Worm (Caenorhabditis elegans) whole organism, young adult: ENCODE results near the gene R10F2.5.

Experiments used
- B0336.3 ChIP-seq: fragments of 200-800 bp; sonication (Bioruptor generic); IDR thresholded peaks from 2 replicates; pipeline ENCODE4 v1.3.6; 2022; ENCODE audit warnings: missing genetic modification characterization, missing compliant biosample characterization
- D2030.7 ChIP-seq: fragments of 200-800 bp; sonication (Bioruptor generic); IDR thresholded peaks from 2 replicates; pipeline ENCODE4 v1.3.6; 2022; ENCODE audit warnings: missing genetic modification reagents, missing genetic modification characterization, missing compliant biosample characterization
- F22D6.2 ChIP-seq: sonication (generic microtip); optimal IDR thresholded peaks from 2 replicates; lab custom pipeline; 2016; ENCODE audit warnings: mild to moderate bottlenecking, missing genetic modification characterization, missing compliant biosample characterization
- F23B12.7 ChIP-seq: sonication (generic microtip); optimal IDR thresholded peaks from 2 replicates; lab custom pipeline; 2017; ENCODE audit warnings: missing genetic modification characterization, mild to moderate bottlenecking, missing compliant biosample characterization, antibody characterized with exemption, moderate library complexity; ENCODE audit not compliant: insufficient read depth
- F39B2.1 ChIP-seq: fragments of 200-800 bp; sonication (Bioruptor generic); IDR thresholded peaks from 2 replicates; pipeline ENCODE4 v1.3.6; 2022; ENCODE audit warnings: missing genetic modification reagents, missing genetic modification characterization, missing compliant biosample characterization
- F52B5.7 ChIP-seq: sonication (generic microtip); optimal IDR thresholded peaks from 2 replicates; lab custom pipeline; 2016; ENCODE audit warnings: mild to moderate bottlenecking, missing genetic modification characterization, missing compliant biosample characterization
- K12H6.12 ChIP-seq: fragments of 200-800 bp; sonication (Bioruptor generic); optimal IDR thresholded peaks from 2 replicates; lab custom pipeline; 2018; ENCODE audit warnings: mild to moderate bottlenecking, missing genetic modification characterization, missing compliant biosample characterization
- T07F8.4 ChIP-seq: sonication (generic microtip); optimal IDR thresholded peaks from 2 replicates; lab custom pipeline; 2016; ENCODE audit warnings: mild to moderate bottlenecking, missing genetic modification characterization, moderate library complexity, missing compliant biosample characterization
- Y53F4B.3 ChIP-seq: fragments of 200-800 bp; sonication (Bioruptor generic); IDR thresholded peaks from 2 replicates; pipeline ENCODE4 v1.3.6; 2022; ENCODE audit warnings: missing genetic modification reagents, missing genetic modification characterization, missing compliant biosample characterization
- Y53G8AR.9 ChIP-seq: fragments of 200-800 bp; sonication (Bioruptor generic); conservative IDR thresholded peaks from 2 replicates; pipeline ENCODE4 v1.3.6; 2022; ENCODE audit warnings: missing genetic modification reagents, missing genetic modification characterization, missing compliant biosample characterization
- Y79H2A.3 ChIP-seq: fragments of 200-800 bp; sonication (Bioruptor generic); conservative IDR thresholded peaks from 2 replicates; pipeline ENCODE4 v1.3.6; 2022; ENCODE audit warnings: missing genetic modification reagents, missing genetic modification characterization, missing compliant biosample characterization
- attf-6 ChIP-seq: fragments of 200-800 bp; sonication (Bioruptor generic); IDR thresholded peaks from 2 replicates; pipeline ENCODE4 v1.3.6; 2022; ENCODE audit warnings: missing genetic modification reagents, missing genetic modification characterization, missing compliant biosample characterization
- cebp-1 ChIP-seq, 2 experiments: fragments of 200-800 bp in 1 of 2; sonication (Bioruptor generic) in 1 of 2; sonication (generic microtip) in 1 of 2; IDR thresholded peaks in 1 of 2; optimal IDR thresholded peaks in 1 of 2; 2 replicates each; pipeline versions ENCODE4 v1.3.6 to Lab custom; 2017 to 2022; ENCODE audit warnings: missing compliant biosample characterization in 2 of 2, missing genetic modification characterization in 2 of 2, mild to moderate bottlenecking in 1 of 2, missing genetic modification reagents in 1 of 2, moderate library complexity in 1 of 2
- cebp-2 ChIP-seq: fragments of 200-800 bp; sonication (Bioruptor generic); IDR thresholded peaks from 2 replicates; pipeline ENCODE4 v1.3.6; 2022; ENCODE audit warnings: missing genetic modification characterization, missing compliant biosample characterization
- ceh-100 ChIP-seq: fragments of 200-800 bp; sonication (Bioruptor generic); IDR thresholded peaks from 2 replicates; pipeline ENCODE4 v1.3.6; 2022; ENCODE audit warnings: missing genetic modification reagents, missing genetic modification characterization, missing compliant biosample characterization
- ceh-40 ChIP-seq: fragments of 200-800 bp; sonication (Bioruptor generic); IDR thresholded peaks from 2 replicates; pipeline ENCODE4 v1.3.6; 2022; ENCODE audit warnings: missing genetic modification characterization, missing compliant biosample characterization
- ceh-58 ChIP-seq: fragments of 200-800 bp; sonication (Bioruptor generic); IDR thresholded peaks from 2 replicates; pipeline ENCODE4 v1.3.6; 2022; ENCODE audit warnings: missing genetic modification characterization, missing compliant biosample characterization
- die-1 ChIP-seq: sonication (generic microtip); optimal IDR thresholded peaks from 2 replicates; lab custom pipeline; 2016; ENCODE audit warnings: missing genotype, mild to moderate bottlenecking, missing genetic modification characterization, missing compliant biosample characterization
- dox-1 ChIP-seq: fragments of 200-800 bp; sonication (Bioruptor generic); IDR thresholded peaks from 2 replicates; pipeline ENCODE4 v1.3.6; 2022; ENCODE audit warnings: missing genetic modification reagents, missing genetic modification characterization, missing compliant biosample characterization
- dpl-1 ChIP-seq: fragments of 150-350 bp; optimal IDR thresholded peaks from 2 replicates; lab custom pipeline; 2014; ENCODE audit warnings: missing biosample characterization, missing genetic modification reagents, missing genetic modification characterization
- efl-1 ChIP-seq: fragments of 150-350 bp; optimal IDR thresholded peaks from 2 replicates; lab custom pipeline; 2014; ENCODE audit warnings: missing biosample characterization, missing genetic modification reagents, missing genetic modification characterization
- egl-18 ChIP-seq: fragments of 200-800 bp; sonication (Bioruptor generic); IDR thresholded peaks from 2 replicates; pipeline ENCODE4 v1.3.6; 2022; ENCODE audit warnings: missing genetic modification reagents, missing genetic modification characterization, missing compliant biosample characterization
- egrh-3 ChIP-seq: fragments of 200-800 bp; sonication (Bioruptor generic); IDR thresholded peaks from 2 replicates; pipeline ENCODE4 v1.3.6; 2022; ENCODE audit warnings: missing genetic modification reagents, missing genetic modification characterization, missing compliant biosample characterization
- ets-4 ChIP-seq: fragments of 200-800 bp; sonication (Bioruptor generic); optimal IDR thresholded peaks from 2 replicates; lab custom pipeline; 2018; ENCODE audit warnings: mild to moderate bottlenecking, missing genetic modification characterization, missing compliant biosample characterization
- hlh-26 ChIP-seq: fragments of 200-800 bp; sonication (Bioruptor generic); conservative IDR thresholded peaks from 2 replicates; pipeline ENCODE4 v1.3.6; 2022; ENCODE audit warnings: missing genetic modification reagents, missing genetic modification characterization, missing compliant biosample characterization
- let-526 ChIP-seq: fragments of 200-800 bp; sonication (Bioruptor generic); IDR thresholded peaks from 2 replicates; pipeline ENCODE4 v1.3.6; 2022; ENCODE audit warnings: missing genetic modification reagents, missing genetic modification characterization, missing compliant biosample characterization
- lin-26 ChIP-seq: fragments of 200-800 bp; sonication (Bioruptor generic); IDR thresholded peaks from 2 replicates; pipeline ENCODE4 v1.3.6; 2022; ENCODE audit warnings: missing genetic modification reagents, missing genetic modification characterization, missing compliant biosample characterization
- lsl-1 ChIP-seq: fragments of 200-800 bp; sonication (Bioruptor generic); optimal IDR thresholded peaks from 2 replicates; lab custom pipeline; 2018; ENCODE audit warnings: mild to moderate bottlenecking, missing genetic modification characterization, moderate library complexity, missing compliant biosample characterization
- lsy-27 ChIP-seq: sonication (generic microtip); optimal IDR thresholded peaks from 2 replicates; lab custom pipeline; 2017; ENCODE audit warnings: missing genetic modification characterization, mild to moderate bottlenecking, missing compliant biosample characterization, antibody characterized with exemption, missing genotype, borderline replicate concordance; ENCODE audit not compliant: insufficient read depth
- madf-10 ChIP-seq: sonication (generic microtip); optimal IDR thresholded peaks from 2 replicates; lab custom pipeline; 2016; ENCODE audit warnings: mild to moderate bottlenecking, missing genetic modification characterization, missing compliant biosample characterization
- madf-3 ChIP-seq: fragments of 200-800 bp; sonication (Bioruptor generic); IDR thresholded peaks from 2 replicates; pipeline ENCODE4 v1.3.6; 2022; ENCODE audit warnings: missing genetic modification reagents, missing genetic modification characterization, missing compliant biosample characterization
- madf-6 ChIP-seq: fragments of 200-800 bp; sonication (Bioruptor generic); IDR thresholded peaks from 2 replicates; pipeline ENCODE4 v1.3.6; 2022; ENCODE audit warnings: missing genetic modification reagents, missing genetic modification characterization, missing compliant biosample characterization
- mes-4 ChIP-seq: sonication (generic microtip); optimal IDR thresholded peaks from 2 replicates; lab custom pipeline; 2016; ENCODE audit warnings: missing genotype, missing genetic modification characterization, missing compliant biosample characterization
- mxl-1 ChIP-seq: sonication (generic microtip); optimal IDR thresholded peaks from 2 replicates; lab custom pipeline; 2016; ENCODE audit warnings: missing genetic modification characterization, missing compliant biosample characterization
- nfyb-1 ChIP-seq: fragments of 200-800 bp; sonication (Bioruptor generic); IDR thresholded peaks from 2 replicates; pipeline ENCODE4 v1.3.6; 2022; ENCODE audit warnings: missing genetic modification reagents, missing genetic modification characterization, missing compliant biosample characterization
- nhr-120 ChIP-seq: fragments of 200-800 bp; sonication (Bioruptor generic); IDR thresholded peaks from 2 replicates; pipeline ENCODE4 v1.3.6; 2022; ENCODE audit warnings: missing genetic modification characterization, missing compliant biosample characterization
- nhr-27 ChIP-seq: fragments of 200-800 bp; sonication (Bioruptor generic); optimal IDR thresholded peaks from 2 replicates; lab custom pipeline; 2018; ENCODE audit warnings: mild to moderate bottlenecking, missing genetic modification characterization, moderate library complexity, missing compliant biosample characterization
- nhr-80 ChIP-seq: sonication (generic microtip); optimal IDR thresholded peaks from 2 replicates; lab custom pipeline; 2016; ENCODE audit warnings: missing genetic modification characterization, missing compliant biosample characterization
- pha-4 ChIP-seq: fragments of 150-350 bp; sonication (generic microtip); optimal IDR thresholded peaks from 2 replicates; lab custom pipeline; 2014; ENCODE audit warnings: missing biosample characterization, missing genetic modification reagents, missing genetic modification characterization
- rpc-1 ChIP-seq, 2 experiments: fragments of 150-350 bp in 1 of 2; sonication (generic microtip) in 1 of 2; optimal IDR thresholded peaks; 2 replicates each; lab custom pipeline; 2014 to 2018; ENCODE audit warnings: missing biosample characterization in 1 of 2, missing genetic modification characterization in 1 of 2, missing genetic modification reagents in 1 of 2, missing genotype in 1 of 2
- sdz-38 ChIP-seq: sonication (generic microtip); optimal IDR thresholded peaks from 2 replicates; lab custom pipeline; 2016; ENCODE audit warnings: missing genotype, missing genetic modification characterization, missing compliant biosample characterization
- sea-2 ChIP-seq: fragments of 200-800 bp; sonication (Bioruptor generic); IDR thresholded peaks from 2 replicates; pipeline ENCODE4 v1.3.6; 2022; ENCODE audit warnings: missing genetic modification characterization, missing compliant biosample characterization
- somi-1 ChIP-seq: fragments of 200-800 bp; sonication (Bioruptor generic); optimal IDR thresholded peaks from 2 replicates; lab custom pipeline; 2018; ENCODE audit warnings: mild to moderate bottlenecking, missing genetic modification characterization, missing compliant biosample characterization
- tbx-9 ChIP-seq: sonication (generic microtip); optimal IDR thresholded peaks from 2 replicates; lab custom pipeline; 2016; ENCODE audit warnings: borderline replicate concordance, missing genetic modification characterization, inconsistent platforms, missing compliant biosample characterization
- tlf-1 ChIP-seq: fragments of 200-800 bp; sonication (Bioruptor generic); optimal IDR thresholded peaks from 2 replicates; lab custom pipeline; 2018; ENCODE audit warnings: mild to moderate bottlenecking, missing genetic modification characterization, missing compliant biosample characterization
- zim-3 ChIP-seq: sonication (generic microtip); optimal IDR thresholded peaks from 2 replicates; lab custom pipeline; 2017; ENCODE audit warnings: mild to moderate bottlenecking, missing genetic modification characterization, moderate library complexity, missing compliant biosample characterization
- ztf-25 ChIP-seq: fragments of 200-800 bp; sonication (Bioruptor generic); IDR thresholded peaks from 2 replicates; pipeline ENCODE4 v1.3.6; 2022; ENCODE audit warnings: missing genetic modification reagents, missing genetic modification characterization, missing compliant biosample characterization
- ztf-3 ChIP-seq: fragments of 200-800 bp; sonication (Bioruptor generic); optimal IDR thresholded peaks from 2 replicates; lab custom pipeline; 2018; ENCODE audit warnings: mild to moderate bottlenecking, missing genetic modification characterization, missing compliant biosample characterization
- ztf-6 ChIP-seq: fragments of 200-800 bp; sonication (Bioruptor generic); IDR thresholded peaks from 2 replicates; pipeline ENCODE4 v1.3.6; 2022; ENCODE audit warnings: missing genetic modification reagents, missing genetic modification characterization, missing compliant biosample characterization

The R10F2.5 gene

ce11 chrIII:2875946-2876345, 48.6 kb downstream of the R10F2.5 start:
- TF ChIP-seq rpc-1 (optimal IDR thresholded peaks at IDR 0.05; lab: Kevin White, UChicago) (no peak), rpc-1 (tag; optimal IDR thresholded peaks at IDR 0.05; lab: Kevin White, UChicago) (no peak), B0336.3 (GFP tag; lab: Robert Waterston, UW) (peak; percentile 39; the same call in 1 of the 2 replicates), zim-3 (tag; lab: Kevin White, UChicago) (no peak), lsy-27 (no peak), Y53G8AR.9 (GFP tag; lab: Robert Waterston, UW) (no peak), lsl-1 (GFP tag; lab: Kevin White, UChicago) (no peak), F23B12.7 (tag; lab: Kevin White, UChicago) (peak; percentile 14), F22D6.2 (no peak), cebp-2 (no peak), ztf-25 (no peak), ztf-3 (GFP tag; lab: Kevin White, UChicago) (no peak), dpl-1 (no peak), madf-3 (GFP tag; lab: Robert Waterston, UW) (no peak), ztf-6 (GFP tag; lab: Robert Waterston, UW) (no peak), attf-6 (no peak), egrh-3 (GFP tag; lab: Robert Waterston, UW) (no peak), efl-1 (GFP tag; lab: Kevin White, UChicago) (no peak), egl-18 (GFP tag; lab: Robert Waterston, UW) (no peak), nfyb-1 (no peak), F39B2.1 (no peak), D2030.7 (no peak), somi-1 (peak; percentile 64), madf-6 (GFP tag; lab: Robert Waterston, UW) (no peak), ceh-40 (GFP tag; lab: Robert Waterston, UW) (no peak), K12H6.12 (no peak), sea-2 (no peak), die-1 (tag; lab: Kevin White, UChicago) (no peak), mxl-1 (no peak), tlf-1 (GFP tag; lab: Kevin White, UChicago) (peak; percentile 17), nhr-120 (no peak), ceh-58 (GFP tag; lab: Robert Waterston, UW) (no peak), T07F8.4 (tag; lab: Kevin White, UChicago) (no peak), dox-1 (GFP tag; lab: Robert Waterston, UW) (peak; percentile 75), nhr-80 (peak; percentile 97), nhr-27 (tag; lab: Kevin White, UChicago) (no peak), mes-4 (tag; lab: Kevin White, UChicago) (no peak), F52B5.7 (tag; lab: Kevin White, UChicago) (no peak), pha-4 (no peak), Y53F4B.3 (GFP tag; lab: Robert Waterston, UW) (no peak), ets-4 (peak; percentile 24), madf-10 (tag; lab: Kevin White, UChicago) (peak; percentile 46), lin-26 (GFP tag; lab: Robert Waterston, UW) (no peak), Y79H2A.3 (GFP tag; lab: Robert Waterston, UW) (no peak), hlh-26 (GFP tag; lab: Robert Waterston, UW) (no peak), sdz-38 (tag; lab: Kevin White, UChicago) (no peak), ceh-100 (GFP tag; lab: Robert Waterston, UW) (no peak), tbx-9 (no peak), let-526 (no peak; the same call in 1 of the 2 replicates), cebp-1 (GFP tag; IDR thresholded peaks at IDR 0.05; lab: Robert Waterston, UW) (peak; percentile 85), cebp-1 (tag; optimal IDR thresholded peaks at IDR 0.05; lab: Kevin White, UChicago) (peak; percentile 92)
